Fruit fly (Drosophila melanogaster) S2 (cell line): Measurements from ENCODE around the gene zye.

ENCODE experiments used
- CG8478 ChIP-seq: fragments of >200 bp; optimal IDR thresholded peaks from 2 replicates; lab custom pipeline; 2018
- CTCF ChIP-seq, 2 experiments: fragments of >200 bp; optimal IDR thresholded peaks; 2 replicates each; lab custom pipeline; 2018

zye gene

DNA sequence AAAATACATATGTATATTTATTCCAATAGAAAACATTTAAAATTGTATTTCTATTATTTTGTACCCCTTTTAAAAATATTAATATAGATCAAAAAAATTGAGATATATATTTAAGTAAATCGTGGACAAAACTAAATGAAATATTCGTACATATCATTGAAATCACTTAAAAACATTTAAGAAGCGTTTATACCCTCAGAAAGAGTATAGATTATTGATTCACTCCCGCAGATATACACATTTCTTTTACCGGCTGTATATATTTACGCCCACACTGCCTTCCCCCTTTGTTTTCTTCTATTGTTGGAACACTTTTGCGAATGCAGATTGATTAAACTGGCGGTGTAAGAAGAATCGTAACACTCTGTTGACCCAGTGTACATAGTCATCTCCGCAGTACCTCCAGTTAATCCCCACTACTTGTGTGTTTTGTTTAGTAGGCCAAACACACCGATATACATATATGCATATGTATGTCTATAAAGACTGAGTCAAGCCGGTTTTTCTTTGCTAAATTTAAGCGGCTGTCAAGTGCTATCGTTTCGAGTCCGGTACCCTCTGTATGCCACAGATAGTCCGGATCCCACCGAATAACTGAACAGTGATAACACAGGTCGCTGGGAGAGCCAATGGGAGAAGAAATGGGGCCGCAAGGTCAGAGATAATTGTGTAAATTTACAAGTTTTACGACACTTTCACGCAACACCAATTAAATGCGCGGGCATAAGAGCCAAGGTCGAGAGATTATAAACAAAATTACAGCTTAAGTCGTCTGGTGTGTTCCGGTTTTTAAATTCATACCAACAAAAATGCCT, 58.3 kb downstream of the zye start:
- TF ChIP-seq CTCF (optimal IDR thresholded peaks at IDR 0.05; lab: Kevin White, UChicago): no peak

DNA sequence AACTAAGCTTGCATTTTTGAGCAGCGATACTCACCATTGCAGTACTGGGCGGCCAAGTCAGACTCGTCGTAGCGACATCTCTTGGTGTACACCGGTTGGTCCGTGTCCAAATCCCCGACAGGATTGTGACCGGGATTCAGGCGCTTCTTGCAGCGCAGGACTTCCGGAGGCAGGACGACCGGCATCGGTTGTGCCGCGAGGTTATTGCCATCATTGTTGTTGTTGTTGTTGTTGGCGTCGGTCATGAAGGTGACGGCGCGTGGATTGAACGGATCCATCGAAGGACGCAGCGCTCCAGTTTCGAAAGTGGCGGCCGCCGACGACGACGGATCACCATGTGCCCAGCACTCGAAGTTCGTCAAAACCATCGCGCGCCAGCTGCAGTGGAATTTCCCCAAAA, 59.2 kb downstream of the zye start:
- TF ChIP-seq CTCF (optimal IDR thresholded peaks at IDR 0.05; lab: Kevin White, UChicago) (no peak), CG8478 (no peak)

DNA sequence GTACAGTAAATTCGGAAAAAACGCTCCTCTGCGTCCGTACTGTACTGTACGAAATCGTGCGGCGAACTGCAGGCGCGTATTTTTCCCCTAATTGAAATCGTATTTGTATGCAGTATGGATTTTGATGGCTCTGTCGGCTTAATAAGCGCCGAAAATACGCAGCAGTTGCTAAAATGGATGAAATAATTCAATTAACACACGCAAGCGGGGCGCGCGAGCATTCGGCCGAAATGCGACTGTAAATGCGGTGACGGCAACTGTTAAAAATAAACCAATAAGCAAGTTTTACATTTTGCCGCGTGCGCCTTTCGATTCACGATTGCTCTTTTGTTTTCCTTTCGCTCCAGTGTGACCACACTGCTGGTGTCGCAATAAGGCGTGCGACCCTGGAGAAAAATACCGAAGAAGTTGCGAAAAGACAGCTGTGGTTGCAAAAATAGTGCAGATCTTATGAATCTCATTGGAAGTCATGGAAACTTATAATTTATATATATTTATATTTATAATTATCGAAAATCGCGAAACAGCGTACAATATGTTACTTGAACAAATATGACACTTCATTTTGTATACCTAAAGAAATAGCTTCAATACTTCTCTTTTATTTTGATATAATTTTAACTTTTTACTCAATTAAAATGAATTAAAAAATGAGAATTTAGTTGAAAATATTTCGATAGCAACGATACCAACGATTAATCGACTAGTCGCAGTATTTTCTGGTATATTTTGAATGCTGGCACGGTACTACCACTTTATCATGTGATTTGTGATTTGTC, 59.8 kb downstream of the zye start, which contains the start of the genes CG32428 and CG5969:
Gene CG32428 (minus strand): TSS at position 703 of the 779 bp plus-strand sequence.
Gene CG5969 (plus strand): TSS at position 763 of the 779 bp plus-strand sequence.
- TF ChIP-seq CG8478: no peak
